Worm (Caenorhabditis elegans): ENCODE results near the gene semi-1.

- TF ChIP-seq him-1 (tag; optimal IDR thresholded peaks at IDR 0.05) (no peak), dao-5 (tag; optimal IDR thresholded peaks at IDR 0.05) (no peak), W03F9.2 (tag; optimal IDR thresholded peaks at IDR 0.05) (no peak)
Measured at ce11 chrV:13473467-13473866, 41.5 kb downstream of the semi-1 start, which contains the start of gene T10G3.1.
